Worm (Caenorhabditis elegans): ENCODE data around the gene vps-52.

- TF ChIP-seq elt-3 (tag; optimal IDR thresholded peaks at IDR 0.05) (no peak), ama-1 (optimal IDR thresholded peaks at IDR 0.05) (no peak), fkh-10 (GFP tag; optimal IDR thresholded peaks at IDR 0.05) (no peak), lin-35 (GFP tag; optimal IDR thresholded peaks at IDR 0.05) (no peak), ceh-63 (GFP tag; optimal IDR thresholded peaks at IDR 0.05) (no peak), swsn-7 (tag; optimal IDR thresholded peaks at IDR 0.05) (no peak), elt-2 (tag; optimal IDR thresholded peaks at IDR 0.05) (peak; percentile 43), nhr-28 (tag; optimal IDR thresholded peaks at IDR 0.05) (no peak), lin-39 (tag; optimal IDR thresholded peaks at IDR 0.05) (no peak), aly-2 (tag; optimal IDR thresholded peaks at IDR 0.05) (no peak)
These were observed 6.1 kb upstream of the vps-52 start, which contains the start of the genes PDB1.1 and F08C6.5 for ce11 chrX:7558928-7559455.
